Fruit fly (Drosophila melanogaster): ENCODE data around the gene Miro.

Miro gene

DNA sequence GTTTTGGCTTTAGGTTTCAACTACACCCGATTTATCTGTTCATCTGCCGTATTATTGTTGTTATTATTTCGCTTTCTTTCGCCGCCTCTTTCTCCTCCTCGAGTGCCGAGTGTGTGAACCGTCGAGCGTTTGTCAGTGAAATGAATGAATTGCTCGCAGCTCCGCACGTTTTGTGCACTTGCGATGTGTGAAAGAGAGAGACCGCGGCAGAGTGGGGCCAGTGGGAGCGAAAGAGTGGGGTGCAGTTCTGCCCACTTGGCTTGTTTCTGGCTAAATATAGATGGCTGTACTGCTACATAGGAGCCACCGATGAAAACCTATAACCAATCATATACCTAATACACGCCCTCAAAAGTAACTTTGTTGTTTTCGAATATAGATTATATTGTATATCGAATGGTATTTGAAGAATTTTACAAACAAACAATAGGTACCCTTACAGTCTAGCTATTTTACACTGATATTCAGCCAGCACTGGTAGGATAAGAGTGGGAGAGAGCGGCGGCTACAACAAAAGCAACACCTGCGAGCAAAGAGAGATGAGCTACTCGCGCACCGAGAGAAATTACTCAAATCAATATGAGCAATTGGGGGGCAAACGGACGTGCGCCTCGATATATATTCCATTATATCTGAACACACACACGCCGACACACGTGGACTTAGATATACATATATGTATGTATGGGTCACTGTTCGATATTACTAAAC, 32.0 kb downstream of the Miro start (continued):
- no peak for TF ChIP-seq CG7556 (GFP tag; optimal IDR thresholded peaks at IDR 0.05)
- 0 out of 2 replicates have a peak, but pooled peaks have one; percentile 4 for TF ChIP-seq ranshi (GFP tag; IDR thresholded peaks at IDR 0.05)
- TF ChIP-seq Dip3 (GFP tag; optimal IDR thresholded peaks at IDR 0.05), result no peak
- TF ChIP-seq Trl (optimal IDR thresholded peaks at IDR 0.05), result peak; percentile 63 to 79
- no peak for TF ChIP-seq Trl (GFP tag; optimal IDR thresholded peaks at IDR 0.05)
- TF ChIP-seq CG17829 (tag; optimal IDR thresholded peaks at IDR 0.05), result peak; percentile 0
- no peak for TF ChIP-seq CG2129 (GFP tag; IDR thresholded peaks at IDR 0.05; ENCODE audit: partially characterized antibody)
- no peak for TF ChIP-seq en (GFP tag; optimal IDR thresholded peaks at IDR 0.05)
- TF ChIP-seq CG16863 (GFP tag; optimal IDR thresholded peaks at IDR 0.05), result no peak
- TF ChIP-seq CG3407 (GFP tag; optimal IDR thresholded peaks at IDR 0.05), result no peak
- no peak for TF ChIP-seq fu2 (GFP tag; optimal IDR thresholded peaks at IDR 0.05)
- no peak for TF ChIP-seq CG4854 (GFP tag; optimal IDR thresholded peaks at IDR 0.05)
- TF ChIP-seq CG6272 (GFP tag; IDR thresholded peaks at IDR 0.05), result no peak
- no peak for TF ChIP-seq CG7372 (GFP tag; IDR thresholded peaks at IDR 0.05)
- TF ChIP-seq lab (GFP tag; optimal IDR thresholded peaks at IDR 0.05), result peak; percentile 42
- no peak for TF ChIP-seq MBD-R2 (GFP tag; IDR thresholded peaks at IDR 0.05)
- TF ChIP-seq CG7963 (GFP tag; IDR thresholded peaks at IDR 0.05; ENCODE audit: partially characterized antibody), result no peak
- TF ChIP-seq lilli (GFP tag; optimal IDR thresholded peaks at IDR 0.05), result peak; percentile 34
- no peak for TF ChIP-seq danr (GFP tag; IDR thresholded peaks at IDR 0.05)
- no peak for TF ChIP-seq Hmx (GFP tag; optimal IDR thresholded peaks at IDR 0.05)
- peak; percentile 41 for TF ChIP-seq Meics (GFP tag; optimal IDR thresholded peaks at IDR 0.05)
- TF ChIP-seq Dek (tag; optimal IDR thresholded peaks at IDR 0.05), result no peak
- no peak for TF ChIP-seq gt (GFP tag; IDR thresholded peaks at IDR 0.05)
- no peak for TF ChIP-seq odd (GFP tag; optimal IDR thresholded peaks at IDR 0.05)
- TF ChIP-seq Sry-δ (GFP tag; optimal IDR thresholded peaks at IDR 0.05), result no peak
- no peak for TF ChIP-seq repo (GFP tag; optimal IDR thresholded peaks at IDR 0.05)
- TF ChIP-seq bowl (GFP tag; IDR thresholded peaks at IDR 0.05), result no peak
- TF ChIP-seq ems (GFP tag; optimal IDR thresholded peaks at IDR 0.05), result no peak
- TF ChIP-seq ftz-f1 (GFP tag; optimal IDR thresholded peaks at IDR 0.05), result no peak
- TF ChIP-seq h (optimal IDR thresholded peaks at IDR 0.05), result no peak
- TF ChIP-seq Dad (GFP tag; optimal IDR thresholded peaks at IDR 0.05), result no peak
- peak; percentile 88 for TF ChIP-seq Ets65A (GFP tag)
- TF ChIP-seq Sox102F (GFP tag; optimal IDR thresholded peaks at IDR 0.05), result peak; percentile 8
- TF ChIP-seq CG4404 (GFP tag; IDR thresholded peaks at IDR 0.05), result no peak
- TF ChIP-seq dysf (GFP tag; IDR thresholded peaks at IDR 0.05), result peak; percentile 43; the same call in 1 of the 3 replicates
- TF ChIP-seq H2.0 (GFP tag; IDR thresholded peaks at IDR 0.05), result no peak
- TF ChIP-seq NFAT (GFP tag; IDR thresholded peaks at IDR 0.05), result no peak
- peak; percentile 3 for TF ChIP-seq gcm (GFP tag; optimal IDR thresholded peaks at IDR 0.05)
- TF ChIP-seq trh (GFP tag; optimal IDR thresholded peaks at IDR 0.05), result no peak
- TF ChIP-seq sens (GFP tag), result peak; percentile 82
- no peak for TF ChIP-seq run (tag; optimal IDR thresholded peaks at IDR 0.05)
- TF ChIP-seq CG31365 (tag; optimal IDR thresholded peaks at IDR 0.05), result peak; percentile 20
- no peak for TF ChIP-seq br (optimal IDR thresholded peaks at IDR 0.05)
- peak; percentile 53 for TF ChIP-seq grn (GFP tag; optimal IDR thresholded peaks at IDR 0.05)
- peak; percentile 46 for TF ChIP-seq mirr (GFP tag; optimal IDR thresholded peaks at IDR 0.05)
- peak; percentile 26 for TF ChIP-seq CG12659 (GFP tag; optimal IDR thresholded peaks at IDR 0.05)
- TF ChIP-seq aop (GFP tag; IDR thresholded peaks at IDR 0.05), result no peak
- TF ChIP-seq tio (GFP tag; optimal IDR thresholded peaks at IDR 0.05), result no peak
- no peak for TF ChIP-seq CG6854 (GFP tag; optimal IDR thresholded peaks at IDR 0.05)
- TF ChIP-seq CG2199 (GFP tag; IDR thresholded peaks at IDR 0.05), result peak; percentile 62; the same call in 1 of the 3 replicates
- TF ChIP-seq gsb-n (tag; optimal IDR thresholded peaks at IDR 0.05), result no peak
- TF ChIP-seq esg (GFP tag; conservative IDR thresholded peaks at IDR 0.05), result no peak
- TF ChIP-seq CG14050 (GFP tag; IDR thresholded peaks at IDR 0.05), result no peak

All from whole organism, embryonic.